Worm (Caenorhabditis elegans): ENCODE results near the gene Y57G11C.33.

- no peak for TF ChIP-seq dao-5 (tag; optimal IDR thresholded peaks at IDR 0.05)
- no peak for TF ChIP-seq W03F9.2 (tag; optimal IDR thresholded peaks at IDR 0.05)
Measured at ce11 chrIV:14613375-14613774, 43.5 kb upstream of the Y57G11C.33 start.
